Fruit fly (Drosophila melanogaster): Measurements from ENCODE around the gene Serinc.
A peak's percentile ranks its signal among the peaks of the same experiment; 100 is the strongest.

Gene Serinc

DNA sequence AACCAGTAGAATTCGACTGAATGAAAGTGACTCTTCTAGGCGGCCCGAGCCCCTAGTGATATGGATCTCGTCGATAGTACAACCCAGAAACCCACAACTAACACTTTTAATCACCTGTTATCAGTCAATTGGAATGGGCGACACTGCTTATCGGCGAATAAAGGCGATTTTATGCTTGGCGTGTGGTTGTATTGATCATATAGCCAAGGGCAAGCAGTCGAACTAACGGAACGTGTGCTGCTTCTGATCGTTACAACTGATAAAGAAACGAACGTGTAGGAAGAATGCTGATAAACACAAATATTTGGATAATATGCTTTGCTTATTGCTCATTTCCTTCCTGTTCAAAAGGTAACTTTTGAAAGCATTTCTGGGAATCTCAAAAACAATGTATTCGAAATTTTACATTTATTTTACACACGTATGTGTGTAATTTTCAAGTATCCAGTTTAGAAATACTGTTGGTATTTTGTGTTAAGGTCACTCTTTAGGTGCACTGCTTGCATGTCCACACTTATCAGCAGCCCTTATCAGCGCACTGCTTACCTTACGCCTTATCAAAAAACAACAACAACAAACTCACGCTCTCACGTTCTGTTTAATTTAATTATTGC lies 31.2 kb upstream of the Serinc start, which contains the start of gene Agpat4 (continued):
- TF ChIP-seq Vsx1 (GFP tag; optimal IDR thresholded peaks at IDR 0.05): no peak
- TF ChIP-seq wek (GFP tag; optimal IDR thresholded peaks at IDR 0.05): peak; percentile 89
- peak; percentile 74 for TF ChIP-seq stwl (tag; optimal IDR thresholded peaks at IDR 0.05)
- no peak for TF ChIP-seq CG13424 (tag; optimal IDR thresholded peaks at IDR 0.05)
- no peak for TF ChIP-seq CG13296 (GFP tag; optimal IDR thresholded peaks at IDR 0.05)
- TF ChIP-seq D19B (GFP tag; optimal IDR thresholded peaks at IDR 0.05): no peak
- peak; percentile 68 for TF ChIP-seq CTCF (GFP tag; optimal IDR thresholded peaks at IDR 0.05)
- TF ChIP-seq CG6689 (GFP tag; IDR thresholded peaks at IDR 0.05): no peak
- TF ChIP-seq bab2 (GFP tag; optimal IDR thresholded peaks at IDR 0.05): no peak
- TF ChIP-seq CG2199 (GFP tag; IDR thresholded peaks at IDR 0.05): no peak
- no peak for TF ChIP-seq CG17385 (GFP tag; optimal IDR thresholded peaks at IDR 0.05)
- TF ChIP-seq CG12659 (GFP tag; optimal IDR thresholded peaks at IDR 0.05): peak; percentile 23
- TF ChIP-seq dysf (GFP tag; IDR thresholded peaks at IDR 0.05): no peak
- peak; percentile 2 for TF ChIP-seq caup (GFP tag; optimal IDR thresholded peaks at IDR 0.05; ENCODE audit: severe bottlenecking)
- TF ChIP-seq Atf3 (GFP tag; optimal IDR thresholded peaks at IDR 0.05): no peak
- TF ChIP-seq CG3065 (GFP tag; optimal IDR thresholded peaks at IDR 0.05): peak; percentile 1
- TF ChIP-seq CG18599 (GFP tag; optimal IDR thresholded peaks at IDR 0.05): no peak
- TF ChIP-seq CG11247 (GFP tag; IDR thresholded peaks at IDR 0.05): no peak
- no peak for TF ChIP-seq gcm (GFP tag; optimal IDR thresholded peaks at IDR 0.05)
- no peak for TF ChIP-seq CG7963 (GFP tag; IDR thresholded peaks at IDR 0.05; ENCODE audit: partially characterized antibody)
- peak; percentile 51 for TF ChIP-seq CG9437 (GFP tag; optimal IDR thresholded peaks at IDR 0.05)
- no peak for TF ChIP-seq unc-4 (GFP tag; IDR thresholded peaks at IDR 0.05; ENCODE audit: partially characterized antibody)
- TF ChIP-seq knrl (GFP tag; IDR thresholded peaks at IDR 0.05; ENCODE audit: partially characterized antibody): peak; percentile 56; the same call in 2 of the 3 replicates
- TF ChIP-seq CG10431 (GFP tag; optimal IDR thresholded peaks at IDR 0.05): no peak
- no peak for TF ChIP-seq CG15479 (GFP tag; optimal IDR thresholded peaks at IDR 0.05)
- no peak for TF ChIP-seq CG32767 (GFP tag; IDR thresholded peaks at IDR 0.05)
- TF ChIP-seq Asciz (GFP tag; optimal IDR thresholded peaks at IDR 0.05): no peak
- no peak for TF ChIP-seq nau (GFP tag; optimal IDR thresholded peaks at IDR 0.05)
- no peak for TF ChIP-seq Atf-2 (GFP tag; optimal IDR thresholded peaks at IDR 0.05)
- no peak for TF ChIP-seq CG12219 (GFP tag; optimal IDR thresholded peaks at IDR 0.05)
- peak; percentile 42 for TF ChIP-seq Dref (GFP tag; IDR thresholded peaks at IDR 0.05)
- peak; percentile 99 for TF ChIP-seq CG31365 (tag; optimal IDR thresholded peaks at IDR 0.05)
- no peak for TF ChIP-seq CrebB (tag; optimal IDR thresholded peaks at IDR 0.05)
- TF ChIP-seq ERR (GFP tag; optimal IDR thresholded peaks at IDR 0.05): peak; percentile 27
- TF ChIP-seq CG14050 (GFP tag; IDR thresholded peaks at IDR 0.05): no peak
- no peak for TF ChIP-seq MTF-1 (GFP tag; optimal IDR thresholded peaks at IDR 0.05; ENCODE audit: borderline replicate concordance)
- TF ChIP-seq CG10565 (GFP tag; optimal IDR thresholded peaks at IDR 0.05): no peak
- TF ChIP-seq Drgx (GFP tag; IDR thresholded peaks at IDR 0.05): no peak
- no peak for TF ChIP-seq Dll (GFP tag; IDR thresholded peaks at IDR 0.05; ENCODE audit: partially characterized antibody)
- TF ChIP-seq Fer1 (GFP tag; optimal IDR thresholded peaks at IDR 0.05): no peak
- no peak for TF ChIP-seq CG12744 (GFP tag; optimal IDR thresholded peaks at IDR 0.05)
- TF ChIP-seq CG34422 (GFP tag; IDR thresholded peaks at IDR 0.05): peak; percentile 68; the same call in 1 of the 3 replicates
- TF ChIP-seq CG7928 (GFP tag; optimal IDR thresholded peaks at IDR 0.05): no peak
- no peak for TF ChIP-seq Hr51 (GFP tag; optimal IDR thresholded peaks at IDR 0.05)
- TF ChIP-seq Med (GFP tag): peak; percentile 2
- TF ChIP-seq so (GFP tag; IDR thresholded peaks at IDR 0.05): no peak
- no peak for TF ChIP-seq CG6854 (GFP tag; optimal IDR thresholded peaks at IDR 0.05)
- TF ChIP-seq cad (GFP tag; optimal IDR thresholded peaks at IDR 0.05): no peak
- TF ChIP-seq Stat92E (GFP tag; optimal IDR thresholded peaks at IDR 0.05): no peak
- TF ChIP-seq CG7556 (GFP tag; optimal IDR thresholded peaks at IDR 0.05): no peak

Data from whole organism, embryonic.